Fruit fly (Drosophila melanogaster) whole organism, embryonic: ENCODE measurements around the gene CG10492.

Experiments
- CG1024 ChIP-seq: fragments of 200-800 bp; sonication (Bioruptor generic); IDR thresholded peaks from 2 replicates; pipeline ENCODE4 v1.3.6; 2022; ENCODE audit warnings: missing biosample characterization, missing genetic modification characterization
- CG11398 ChIP-seq: fragments of 200-800 bp; sonication (Bioruptor generic); optimal IDR thresholded peaks from 2 replicates; lab custom pipeline; 2016; ENCODE audit warnings: missing biosample characterization, missing genetic modification characterization
- CG12104 ChIP-seq: fragments of 200-800 bp; sonication (Bioruptor generic); optimal IDR thresholded peaks from 3 replicates; lab custom pipeline; 2016; ENCODE audit warnings: missing biosample characterization, missing genetic modification characterization
- CG12155 ChIP-seq: fragments of 200-800 bp; sonication (Bioruptor generic); optimal IDR thresholded peaks from 3 replicates; lab custom pipeline; 2016; ENCODE audit warnings: missing biosample characterization, missing genetic modification characterization
- CG12769 ChIP-seq: fragments of 200-800 bp; sonication (Bioruptor generic); optimal IDR thresholded peaks from 2 replicates; lab custom pipeline; 2019; ENCODE audit warnings: missing biosample characterization, mild to moderate bottlenecking, missing genetic modification characterization, moderate library complexity
- CG13296 ChIP-seq: fragments of 200-800 bp; sonication (Bioruptor generic); optimal IDR thresholded peaks from 3 replicates; lab custom pipeline; 2018; ENCODE audit warnings: missing biosample characterization, mild to moderate bottlenecking, missing genetic modification characterization
- CG13775 ChIP-seq: fragments of 200-800 bp; sonication (Bioruptor generic); optimal IDR thresholded peaks from 3 replicates; lab custom pipeline; 2017; ENCODE audit warnings: missing biosample characterization, mild to moderate bottlenecking, missing genetic modification characterization
- CG14965 ChIP-seq: fragments of 200-800 bp; sonication (Bioruptor generic); optimal IDR thresholded peaks from 2 replicates; lab custom pipeline; 2016; ENCODE audit warnings: missing biosample characterization, missing genetic modification characterization, borderline replicate concordance
- CG15073 ChIP-seq: fragments of 200-800 bp; sonication (Bioruptor generic); optimal IDR thresholded peaks from 2 replicates; lab custom pipeline; 2016; ENCODE audit warnings: missing biosample characterization, missing genetic modification characterization
- CG3163 ChIP-seq: fragments of 200-800 bp; sonication (Bioruptor generic); optimal IDR thresholded peaks from 3 replicates; lab custom pipeline; 2016; ENCODE audit warnings: missing biosample characterization, missing genetic modification characterization
- CG32532 ChIP-seq: fragments of 200-800 bp; sonication (Bioruptor generic); IDR thresholded peaks from 2 replicates; pipeline ENCODE4 v1.3.6; 2022; ENCODE audit warnings: missing biosample characterization, missing genetic modification characterization
- CG3281 ChIP-seq: fragments of 200-800 bp; sonication (Bioruptor generic); optimal IDR thresholded peaks from 3 replicates; lab custom pipeline; 2017; ENCODE audit warnings: missing biosample characterization, mild to moderate bottlenecking, missing genetic modification characterization
- CG42726 ChIP-seq: fragments of 200-800 bp; sonication (Bioruptor generic); IDR thresholded peaks from 2 replicates; pipeline ENCODE4 v1.3.6; 2022; ENCODE audit warnings: missing biosample characterization, missing genetic modification characterization; ENCODE audit not compliant: partially characterized antibody
- CG6254 ChIP-seq: fragments of 200-800 bp; sonication (Bioruptor generic); optimal IDR thresholded peaks from 3 replicates; lab custom pipeline; 2017; ENCODE audit warnings: mild to moderate bottlenecking, missing biosample characterization, missing genetic modification reagents, missing genetic modification characterization
- CG7271 ChIP-seq: fragments of 200-800 bp; sonication (Bioruptor generic); optimal IDR thresholded peaks from 2 replicates; lab custom pipeline; 2018; ENCODE audit warnings: missing biosample characterization, mild to moderate bottlenecking, missing genetic modification characterization, moderate library complexity
- CG7357 ChIP-seq: fragments of 200-800 bp; sonication (Bioruptor generic); IDR thresholded peaks from 3 replicates; pipeline ENCODE4 v1.3.6; 2022; ENCODE audit warnings: missing biosample characterization, missing genetic modification characterization
- CG7987 ChIP-seq: fragments of 200-800 bp; sonication (Bioruptor generic); optimal IDR thresholded peaks from 2 replicates; lab custom pipeline; 2018; ENCODE audit warnings: missing biosample characterization, mild to moderate bottlenecking, missing genetic modification characterization, moderate library complexity
- Dip2 ChIP-seq: fragments of 200-800 bp; sonication (Bioruptor generic); IDR thresholded peaks from 2 replicates; pipeline ENCODE4 v1.3.6; 2022; ENCODE audit warnings: missing biosample characterization, missing genetic modification characterization
- Eip74EF ChIP-seq, 2 experiments: fragments of 200-800 bp in 1 of 2; fragments of >200 bp in 1 of 2; sonication (Bioruptor generic) in 1 of 2; optimal IDR thresholded peaks; 2 replicates each; lab custom pipeline; 2017 to 2019; ENCODE audit warnings: missing biosample characterization in 2 of 2, missing genetic modification characterization in 2 of 2, mild to moderate bottlenecking in 1 of 2, moderate library complexity in 1 of 2
- Ets97D ChIP-seq: fragments of 200-800 bp; sonication (Bioruptor generic); optimal IDR thresholded peaks from 3 replicates; lab custom pipeline; 2016; ENCODE audit warnings: missing biosample characterization, missing genetic modification characterization
- Fer1 ChIP-seq: fragments of 200-800 bp; sonication (Bioruptor generic); optimal IDR thresholded peaks from 2 replicates; lab custom pipeline; 2017; ENCODE audit warnings: missing biosample characterization, mild to moderate bottlenecking, missing genetic modification characterization
- Fer2 ChIP-seq: fragments of 200-800 bp; sonication (Bioruptor generic); optimal IDR thresholded peaks from 2 replicates; lab custom pipeline; 2018; ENCODE audit warnings: missing biosample characterization, mild to moderate bottlenecking, missing genetic modification characterization, moderate library complexity
- Hsf ChIP-seq: fragments of 200-800 bp; sonication (Bioruptor generic); optimal IDR thresholded peaks from 3 replicates; lab custom pipeline; 2016; ENCODE audit warnings: missing biosample characterization, missing genetic modification characterization
- Sox100B ChIP-seq: fragments of 200-800 bp; sonication (Bioruptor generic); optimal IDR thresholded peaks from 3 replicates; lab custom pipeline; 2018; ENCODE audit warnings: missing biosample characterization, mild to moderate bottlenecking, missing genetic modification characterization
- Sox102F ChIP-seq: fragments of 200-800 bp; sonication (Bioruptor generic); optimal IDR thresholded peaks from 2 replicates; lab custom pipeline; 2018; ENCODE audit warnings: missing biosample characterization, mild to moderate bottlenecking, missing genetic modification characterization, moderate library complexity
- Spps ChIP-seq: fragments of 200-800 bp; sonication (Bioruptor generic); optimal IDR thresholded peaks from 2 replicates; lab custom pipeline; 2018; ENCODE audit warnings: missing biosample characterization, mild to moderate bottlenecking, missing genetic modification characterization
- Ssrp ChIP-seq: fragments of 200-800 bp; sonication (Bioruptor generic); optimal IDR thresholded peaks from 2 replicates; lab custom pipeline; 2018; ENCODE audit warnings: missing biosample characterization, mild to moderate bottlenecking, missing genetic modification characterization, moderate library complexity
- Xbp1 ChIP-seq: fragments of 200-800 bp; sonication (Bioruptor generic); optimal IDR thresholded peaks from 3 replicates; lab custom pipeline; 2016; ENCODE audit warnings: missing biosample characterization, mild to moderate bottlenecking, missing genetic modification characterization
- ac ChIP-seq: fragments of 200-800 bp; sonication (Bioruptor generic); optimal IDR thresholded peaks from 3 replicates; lab custom pipeline; 2017; ENCODE audit warnings: missing biosample characterization, mild to moderate bottlenecking, missing genetic modification characterization
- bab2 ChIP-seq: fragments of 200-800 bp; sonication (Bioruptor generic); optimal IDR thresholded peaks from 2 replicates; lab custom pipeline; 2016; ENCODE audit warnings: missing biosample characterization, missing genetic modification characterization
- cad ChIP-seq: fragments of >200 bp; optimal IDR thresholded peaks from 2 replicates; lab custom pipeline; 2017; ENCODE audit warnings: missing biosample characterization, missing genetic modification characterization
- ci ChIP-seq: fragments of 200-800 bp; sonication (Bioruptor generic); IDR thresholded peaks from 3 replicates; pipeline ENCODE4 v1.3.6; 2022; ENCODE audit warnings: missing biosample characterization, missing genetic modification characterization
- crol ChIP-seq: fragments of 200-800 bp; sonication (Bioruptor generic); IDR thresholded peaks from 2 replicates; pipeline ENCODE4 v1.3.6; 2022; ENCODE audit warnings: missing biosample characterization, missing genetic modification characterization
- crp ChIP-seq, 2 experiments: fragments of 200-800 bp; sonication (Bioruptor generic); optimal IDR thresholded peaks; 2 replicates in 1 of 2; 3 replicates in 1 of 2; lab custom pipeline; 2017; ENCODE audit warnings: missing biosample characterization in 2 of 2, missing genetic modification characterization in 2 of 2, mild to moderate bottlenecking in 1 of 2, moderate library complexity in 1 of 2
- hkb ChIP-seq, 2 experiments: fragments of 200-800 bp in 1 of 2; fragments of >200 bp in 1 of 2; sonication (Bioruptor generic) in 1 of 2; IDR thresholded peaks in 1 of 2; optimal IDR thresholded peaks in 1 of 2; 2 replicates each; pipeline versions ENCODE4 v1.3.6 to Lab custom; 2017 to 2022; ENCODE audit warnings: missing biosample characterization in 1 of 2, missing genetic modification characterization in 1 of 2
- insv ChIP-seq, 2 experiments: fragments of 200-800 bp; sonication (Bioruptor generic); optimal IDR thresholded peaks; 3 replicates each; lab custom pipeline; 2016 to 2018; ENCODE audit warnings: missing biosample characterization in 2 of 2, missing genetic modification characterization in 2 of 2
- jumu ChIP-seq: fragments of 200-800 bp; sonication (Bioruptor generic); optimal IDR thresholded peaks from 3 replicates; lab custom pipeline; 2016; ENCODE audit warnings: missing biosample characterization, missing genetic modification characterization
- lov ChIP-seq, 2 experiments: fragments of 200-800 bp in 1 of 2; fragments of >200 bp in 1 of 2; sonication (Bioruptor generic) in 1 of 2; IDR thresholded peaks in 1 of 2; optimal IDR thresholded peaks in 1 of 2; 2 replicates in 1 of 2; 3 replicates in 1 of 2; pipeline versions ENCODE4 v1.3.6 to Lab custom; 2017 to 2022; ENCODE audit warnings: missing biosample characterization in 1 of 2, missing genetic modification characterization in 1 of 2
- luna ChIP-seq: fragments of 200-800 bp; sonication (Bioruptor generic); optimal IDR thresholded peaks from 2 replicates; lab custom pipeline; 2016; ENCODE audit warnings: missing biosample characterization, missing genetic modification characterization
- odd ChIP-seq: fragments of 200-800 bp; sonication (Bioruptor generic); optimal IDR thresholded peaks from 2 replicates; lab custom pipeline; 2017; ENCODE audit warnings: missing biosample characterization, mild to moderate bottlenecking, missing genetic modification characterization
- peb ChIP-seq: fragments of 200-800 bp; sonication (Bioruptor generic); IDR thresholded peaks from 2 replicates; pipeline ENCODE4 v1.3.6; 2022; ENCODE audit warnings: missing biosample characterization, missing genetic modification characterization
- pzg ChIP-seq: fragments of 200-800 bp; sonication (Bioruptor generic); optimal IDR thresholded peaks from 3 replicates; lab custom pipeline; 2018; ENCODE audit warnings: missing biosample characterization, mild to moderate bottlenecking, missing genetic modification characterization, moderate library complexity
- rib ChIP-seq: fragments of 200-800 bp; sonication (Bioruptor generic); IDR thresholded peaks from 2 replicates; pipeline ENCODE4 v1.3.6; 2022; ENCODE audit warnings: missing biosample characterization, missing genetic modification characterization
- row ChIP-seq: fragments of 200-800 bp; sonication (Bioruptor generic); IDR thresholded peaks from 3 replicates; pipeline ENCODE4 v1.3.6; 2022; ENCODE audit warnings: missing biosample characterization, missing genetic modification characterization
- tio ChIP-seq: fragments of 200-800 bp; sonication (Bioruptor generic); optimal IDR thresholded peaks from 2 replicates; lab custom pipeline; 2017; ENCODE audit warnings: missing biosample characterization, missing genetic modification characterization, inconsistent platforms
- ttk ChIP-seq: fragments of 200-800 bp; sonication (Bioruptor generic); IDR thresholded peaks from 2 replicates; pipeline ENCODE4 v2.1.2; 2022; ENCODE audit warnings: missing biosample characterization, missing genetic modification characterization
- wdn ChIP-seq: fragments of 200-800 bp; sonication (Bioruptor generic); IDR thresholded peaks from 2 replicates; pipeline ENCODE4 v1.3.6; 2022; ENCODE audit warnings: missing biosample characterization, missing genetic modification characterization

The CG10492 gene

dm6 chr2L:19021278-19022220 lies 32.3 kb upstream of the CG10492 start (continued):
- TF ChIP-seq Ssrp (tag; lab: Kevin White, UChicago) (peak; percentile 77), CG3281 (GFP tag; lab: Kevin White, UChicago) (peak; percentile 73), CG3163 (no peak), ttk (peak; percentile 65; the same call in 1 of the 2 replicates), Spps (tag; lab: Kevin White, UChicago) (peak; percentile 49), CG12155 (GFP tag; lab: Kevin White, UChicago) (peak; percentile 59), Dip2 (GFP tag; lab: Robert Waterston, UW) (no peak), CG13775 (GFP tag; lab: Kevin White, UChicago) (peak; percentile 68), crp (GFP tag; optimal IDR thresholded peaks at IDR 0.05; lab: Kevin White, UChicago) (peak in 1 of 2 experiments; percentile 34), cad (GFP tag; lab: Kevin White, UChicago) (no peak), ac (GFP tag; lab: Kevin White, UChicago) (no peak), CG15073 (GFP tag; lab: Kevin White, UChicago) (peak; percentile 4), Ets97D (GFP tag; lab: Kevin White, UChicago) (no peak), CG7271 (tag; lab: Kevin White, UChicago) (no peak), CG12104 (peak; percentile 51), Fer2 (tag; lab: Kevin White, UChicago) (peak; percentile 41), CG7987 (GFP tag; lab: Kevin White, UChicago) (peak; percentile 3), luna (GFP tag; lab: Kevin White, UChicago) (no peak), peb (GFP tag; lab: Robert Waterston, UW) (no peak; the same call in 1 of the 2 replicates), wdn (GFP tag; lab: Robert Waterston, UW) (peak; percentile 47; the same call in 1 of the 2 replicates), jumu (peak; percentile 37), insv (GFP tag; optimal IDR thresholded peaks at IDR 0.05; lab: Kevin White, UChicago) (peak in 1 of 2 experiments; percentile 44), CG12769 (tag; lab: Kevin White, UChicago) (no peak), CG11398 (GFP tag; lab: Kevin White, UChicago) (no peak), CG42726 (GFP tag; lab: Robert Waterston, UW) (no peak), hkb (optimal IDR thresholded peaks at IDR 0.05; lab: Kevin White, UChicago) (no peak), hkb (GFP tag; IDR thresholded peaks at IDR 0.05; lab: Robert Waterston, UW) (peak; percentile 70), CG6254 (peak; percentile 49), Fer1 (GFP tag; lab: Kevin White, UChicago) (peak; percentile 89), CG14965 (GFP tag; lab: Kevin White, UChicago) (no peak), Sox102F (GFP tag; lab: Kevin White, UChicago) (peak; percentile 84), Hsf (GFP tag; lab: Kevin White, UChicago) (peak; percentile 71), crol (GFP tag; lab: Robert Waterston, UW) (peak; percentile 91), CG1024 (GFP tag; lab: Robert Waterston, UW) (no peak), Xbp1 (GFP tag; lab: Kevin White, UChicago) (peak; percentile 69), CG13296 (peak; percentile 80), Eip74EF (GFP tag; optimal IDR thresholded peaks at IDR 0.05; lab: Kevin White, UChicago) (peak in 1 of 2 experiments; percentile 80), row (GFP tag; lab: Robert Waterston, UW) (peak; percentile 87), rib (GFP tag; lab: Robert Waterston, UW) (no peak; the same call in 1 of the 2 replicates), Sox100B (GFP tag; lab: Kevin White, UChicago) (peak; percentile 86), ci (GFP tag; lab: Robert Waterston, UW) (peak; percentile 76; the same call in 2 of the 3 replicates), bab2 (peak; percentile 39), CG32532 (peak; percentile 52), lov (optimal IDR thresholded peaks at IDR 0.05; lab: Kevin White, UChicago) (no peak), lov (GFP tag; IDR thresholded peaks at IDR 0.05; lab: Robert Waterston, UW) (no peak), pzg (GFP tag; lab: Kevin White, UChicago) (no peak), odd (GFP tag; lab: Kevin White, UChicago) (peak; percentile 81), tio (GFP tag; lab: Kevin White, UChicago) (peak; percentile 67), CG7357 (GFP tag; lab: Robert Waterston, UW) (peak; percentile 39; the same call in 1 of the 3 replicates)
